Fruit fly (Drosophila melanogaster): ENCODE data around the gene Naa30A.

Gene Naa30A

DNA sequence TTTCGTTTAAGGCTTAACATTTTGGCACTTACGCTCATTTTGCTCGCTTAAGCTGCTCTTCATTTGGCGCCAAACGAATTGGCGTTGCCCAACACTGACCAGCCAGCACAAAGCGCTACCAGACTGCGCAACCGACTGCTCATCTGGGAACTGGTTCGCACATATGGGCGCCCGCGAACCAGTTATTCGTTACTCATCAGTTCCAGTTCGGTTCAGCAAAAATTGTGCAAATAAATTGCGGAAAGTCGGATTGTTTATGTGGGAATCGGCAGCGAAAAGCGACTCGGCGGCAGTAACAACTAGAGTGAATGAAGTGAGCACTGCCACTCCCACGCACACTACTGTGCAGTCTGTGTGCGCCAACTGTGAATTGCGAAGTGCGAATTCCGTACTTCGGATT is 51.0 kb downstream of the Naa30A start, which contains the start of gene Rilpl (continued):
- TF ChIP-seq Antp (GFP tag; optimal IDR thresholded peaks at IDR 0.05) (peak; percentile 27), CG9727 (GFP tag; optimal IDR thresholded peaks at IDR 0.05) (no peak), CG11456 (GFP tag; IDR thresholded peaks at IDR 0.05) (0 out of 3 replicates have a peak, but pooled peaks have one; percentile 24), CG11560 (tag; IDR thresholded peaks at IDR 0.05) (no peak), CG7786 (GFP tag; optimal IDR thresholded peaks at IDR 0.05) (no peak), ham (GFP tag; IDR thresholded peaks at IDR 0.05) (no peak), Opbp (GFP tag; IDR thresholded peaks at IDR 0.05; ENCODE audit: partially characterized antibody) (peak; percentile 59; the same call in 1 of the 3 replicates), Nf-YB (GFP tag; optimal IDR thresholded peaks at IDR 0.05) (no peak), Side (GFP tag; optimal IDR thresholded peaks at IDR 0.05) (peak; percentile 10), cato (GFP tag; optimal IDR thresholded peaks at IDR 0.05; ENCODE audit: borderline replicate concordance) (no peak), CG43689 (GFP tag; IDR thresholded peaks at IDR 0.05) (no peak), exex (tag; optimal IDR thresholded peaks at IDR 0.05) (no peak), crol (GFP tag; IDR thresholded peaks at IDR 0.05) (no peak), ato (GFP tag; IDR thresholded peaks at IDR 0.05; ENCODE audit: partially characterized antibody) (no peak), CG15073 (GFP tag; optimal IDR thresholded peaks at IDR 0.05) (no peak), CG6813 (GFP tag; optimal IDR thresholded peaks at IDR 0.05) (no peak), CG13123 (GFP tag; optimal IDR thresholded peaks at IDR 0.05) (no peak), tgo (GFP tag; IDR thresholded peaks at IDR 0.05) (no peak), Rfx (GFP tag; IDR thresholded peaks at IDR 0.05) (peak; percentile 62), fd64A (GFP tag; optimal IDR thresholded peaks at IDR 0.05) (no peak), Tbp (GFP tag; optimal IDR thresholded peaks at IDR 0.05) (no peak), sug (tag; optimal IDR thresholded peaks at IDR 0.05) (peak; percentile 41), CHES-1-like (GFP tag; optimal IDR thresholded peaks at IDR 0.05) (peak; percentile 41), ro (GFP tag; IDR thresholded peaks at IDR 0.05) (no peak), Taf1 (GFP tag; IDR thresholded peaks at IDR 0.05) (no peak), CG12769 (tag; optimal IDR thresholded peaks at IDR 0.05) (peak; percentile 55), CG18262 (tag; optimal IDR thresholded peaks at IDR 0.05) (no peak), lola (GFP tag; optimal IDR thresholded peaks at IDR 0.05) (no peak), E2f1 (GFP tag; IDR thresholded peaks at IDR 0.05) (peak; percentile 42; the same call in 1 of the 2 replicates), Lpt (GFP tag; optimal IDR thresholded peaks at IDR 0.05) (no peak), dan (GFP tag; IDR thresholded peaks at IDR 0.05) (no peak), Abd-B (GFP tag; optimal IDR thresholded peaks at IDR 0.05) (no peak), Hr51 (GFP tag; optimal IDR thresholded peaks at IDR 0.05) (no peak), CG4328 (GFP tag; optimal IDR thresholded peaks at IDR 0.05) (no peak), ATbp (GFP tag; optimal IDR thresholded peaks at IDR 0.05) (no peak), CG30403 (GFP tag; optimal IDR thresholded peaks at IDR 0.05) (no peak), CG33557 (GFP tag; optimal IDR thresholded peaks at IDR 0.05) (no peak), CG33213 (GFP tag; optimal IDR thresholded peaks at IDR 0.05) (no peak), corto (GFP tag; optimal IDR thresholded peaks at IDR 0.05) (no peak), CG7987 (GFP tag; optimal IDR thresholded peaks at IDR 0.05) (peak; percentile 29), CG1832 (GFP tag; optimal IDR thresholded peaks at IDR 0.05) (no peak), Pdp1 (GFP tag; optimal IDR thresholded peaks at IDR 0.05) (peak in 1 of 2 experiments; percentile 62), D19A (tag; optimal IDR thresholded peaks at IDR 0.05) (no peak), Dad (GFP tag; optimal IDR thresholded peaks at IDR 0.05) (peak; percentile 27), stwl (tag; optimal IDR thresholded peaks at IDR 0.05) (peak; percentile 57), CG16863 (GFP tag; optimal IDR thresholded peaks at IDR 0.05) (no peak), crc (GFP tag; optimal IDR thresholded peaks at IDR 0.05) (no peak), zfh1 (GFP tag; IDR thresholded peaks at IDR 0.05) (no peak; the same call in 2 of the 3 replicates), CG10543 (GFP tag; optimal IDR thresholded peaks at IDR 0.05) (no peak), Lhr (GFP tag; optimal IDR thresholded peaks at IDR 0.05) (peak; percentile 30)

Data from whole organism, embryonic.